Worm (Caenorhabditis elegans): ENCODE measurements around the gene T25B9.9.

T25B9.9 gene

ce11 chrIV:10769353-10769752, at the start of gene T25B9.9:
TSS of gene T25B9.9 (plus strand) at chrIV:10769653.
- TF ChIP-seq unc-62 (GFP tag; optimal IDR thresholded peaks at IDR 0.05 in 1 of 2), result peak in 1 of 2 experiments; percentile 35
- no peak for TF ChIP-seq unc-62 (tag; optimal IDR thresholded peaks at IDR 0.05)
- TF ChIP-seq hlh-30 (tag; optimal IDR thresholded peaks at IDR 0.05; ENCODE audit: insufficient read depth), result no peak

- TF ChIP-seq unc-62 (GFP tag; optimal IDR thresholded peaks at IDR 0.05 in 1 of 2) (peak in 1 of 2 experiments; percentile 79), unc-62 (tag; optimal IDR thresholded peaks at IDR 0.05) (no peak), nhr-77 (tag; optimal IDR thresholded peaks at IDR 0.05) (no peak)
Observed at ce11 chrIV:10727734-10728133, 41.7 kb upstream of the T25B9.9 start, which contains the start of gene ZC168.2. TSS of gene ZC168.2 (plus strand) at chrIV:10728034.

- TF ChIP-seq Y75B8A.6 (GFP tag; IDR thresholded peaks at IDR 0.05), result no peak
- no peak for TF ChIP-seq gei-8 (GFP tag; optimal IDR thresholded peaks at IDR 0.05)
- TF ChIP-seq ces-1 (GFP tag; optimal IDR thresholded peaks at IDR 0.05), result no peak
- no peak for TF ChIP-seq arid-1 (GFP tag; conservative IDR thresholded peaks at IDR 0.05)
- TF ChIP-seq rbr-2 (tag; optimal IDR thresholded peaks at IDR 0.05), result no peak
- TF ChIP-seq pqm-1 (tag; optimal IDR thresholded peaks at IDR 0.05), result no peak
- no peak for TF ChIP-seq R02D3.7 (tag; optimal IDR thresholded peaks at IDR 0.05)
- peak; percentile 67 for TF ChIP-seq nhr-6 (tag; optimal IDR thresholded peaks at IDR 0.05)
- no peak for TF ChIP-seq nhr-76 (tag; optimal IDR thresholded peaks at IDR 0.05)
- TF ChIP-seq F26F4.8 (GFP tag; conservative IDR thresholded peaks at IDR 0.05), result no peak
- TF ChIP-seq T26A8.4 (GFP tag; IDR thresholded peaks at IDR 0.05), result no peak
- TF ChIP-seq hmg-1.1 (GFP tag; IDR thresholded peaks at IDR 0.05), result peak; percentile 51
- TF ChIP-seq Y105C5A.15 (GFP tag; IDR thresholded peaks at IDR 0.05), result no peak
- TF ChIP-seq nhr-11 (tag; optimal IDR thresholded peaks at IDR 0.05), result no peak
- TF ChIP-seq nhr-42 (GFP tag; IDR thresholded peaks at IDR 0.05), result no peak
- no peak for TF ChIP-seq daf-19 (GFP tag; conservative IDR thresholded peaks at IDR 0.05)
- TF ChIP-seq daf-12 (tag; optimal IDR thresholded peaks at IDR 0.05), result no peak
- no peak for TF ChIP-seq snpc-4 (tag; optimal IDR thresholded peaks at IDR 0.05)
- TF ChIP-seq dve-1 (tag; optimal IDR thresholded peaks at IDR 0.05; ENCODE audit: insufficient read depth), result no peak
- TF ChIP-seq mes-2 (tag; optimal IDR thresholded peaks at IDR 0.05; ENCODE audit: poor library complexity, severe bottlenecking), result peak; percentile 87
- TF ChIP-seq lin-29 (GFP tag; IDR thresholded peaks at IDR 0.05), result no peak
- TF ChIP-seq ceh-32 (tag; optimal IDR thresholded peaks at IDR 0.05; ENCODE audit: poor library complexity), result no peak
- no peak for TF ChIP-seq mxl-3 (GFP tag; optimal IDR thresholded peaks at IDR 0.05)
- no peak for TF ChIP-seq duxl-1 (tag; optimal IDR thresholded peaks at IDR 0.05; ENCODE audit: poor library complexity)
- TF ChIP-seq tra-1 (GFP tag; IDR thresholded peaks at IDR 0.05), result no peak
- TF ChIP-seq mxl-2 (GFP tag; conservative IDR thresholded peaks at IDR 0.05), result no peak
- no peak for TF ChIP-seq tag-97 (GFP tag; IDR thresholded peaks at IDR 0.05)
- TF ChIP-seq unc-39 (tag; optimal IDR thresholded peaks at IDR 0.05), result no peak
- TF ChIP-seq lin-1 (GFP tag; IDR thresholded peaks at IDR 0.05), result no peak
- no peak for TF ChIP-seq nhr-102 (tag; optimal IDR thresholded peaks at IDR 0.05)
- TF ChIP-seq F37D6.2 (tag; optimal IDR thresholded peaks at IDR 0.05), result no peak
- no peak for TF ChIP-seq ama-1 (optimal IDR thresholded peaks at IDR 0.05)
- TF ChIP-seq hif-1 (tag; optimal IDR thresholded peaks at IDR 0.05), result no peak
- TF ChIP-seq madf-9 (GFP tag; conservative IDR thresholded peaks at IDR 0.05), result no peak
- peak; percentile 21 for TF ChIP-seq lin-13 (GFP tag; optimal IDR thresholded peaks at IDR 0.05)
- no peak for TF ChIP-seq F49E8.2 (tag; optimal IDR thresholded peaks at IDR 0.05; ENCODE audit: borderline replicate concordance)
- TF ChIP-seq lsy-2 (tag; optimal IDR thresholded peaks at IDR 0.05), result peak in 1 of 2 experiments; percentile 85
- TF ChIP-seq skn-1 (tag; optimal IDR thresholded peaks at IDR 0.05), result no peak
- no peak for TF ChIP-seq F10B5.3 (tag; optimal IDR thresholded peaks at IDR 0.05)
- no peak for TF ChIP-seq lim-7 (GFP tag; IDR thresholded peaks at IDR 0.05)
- no peak for TF ChIP-seq zip-2 (tag; optimal IDR thresholded peaks at IDR 0.05)
- no peak for TF ChIP-seq zag-1 (tag; optimal IDR thresholded peaks at IDR 0.05)
Observed at ce11 chrIV:10734527-10735436, 34.7 kb upstream of the T25B9.9 start, which contains the start of the genes orc-5 and cyb-1. TSS of gene orc-5 (minus strand) at chrIV:10734588. TSS of gene cyb-1 (plus strand) at chrIV:10735216.
